Worm (Caenorhabditis elegans) whole organism, L3 larva: ENCODE measurements around the gene zip-11.

ENCODE experiments used
- R02D3.7 ChIP-seq: fragments of 150-350 bp; optimal IDR thresholded peaks from 2 replicates; lab custom pipeline; 2014; ENCODE audit warnings: missing biosample characterization, missing genetic modification characterization
- ZK546.5 ChIP-seq: sonication (generic microtip); optimal IDR thresholded peaks from 2 replicates; lab custom pipeline; 2017; ENCODE audit warnings: missing biosample characterization, missing genetic modification characterization
- aly-2 ChIP-seq: fragments of 150-350 bp; optimal IDR thresholded peaks from 2 replicates; lab custom pipeline; 2014; ENCODE audit warnings: missing biosample characterization, missing genetic modification characterization
- ama-1 ChIP-seq: fragments of 150-350 bp; optimal IDR thresholded peaks from 2 replicates; lab custom pipeline; 2018
- ceh-16 ChIP-seq: sonication (generic microtip); optimal IDR thresholded peaks from 2 replicates; lab custom pipeline; 2017; ENCODE audit warnings: missing biosample characterization, missing genetic modification characterization
- ceh-28 ChIP-seq: fragments of 150-350 bp; optimal IDR thresholded peaks from 2 replicates; lab custom pipeline; 2014; ENCODE audit warnings: missing biosample characterization, missing genetic modification reagents, missing genetic modification characterization
- ceh-82 ChIP-seq: fragments of 150-350 bp; optimal IDR thresholded peaks from 2 replicates; lab custom pipeline; 2014; ENCODE audit warnings: missing biosample characterization, missing genetic modification characterization
- ceh-9 ChIP-seq: sonication (generic microtip); optimal IDR thresholded peaks from 2 replicates; lab custom pipeline; 2018; ENCODE audit warnings: missing biosample characterization, missing genetic modification characterization
- daf-12 ChIP-seq: fragments of 150-350 bp; optimal IDR thresholded peaks from 2 replicates; lab custom pipeline; 2014; ENCODE audit warnings: missing biosample characterization, missing genetic modification reagents, missing genetic modification characterization
- egl-27 ChIP-seq: sonication (generic microtip); optimal IDR thresholded peaks from 4 replicates; lab custom pipeline; 2017; ENCODE audit warnings: missing biosample characterization, missing genetic modification reagents, missing genetic modification characterization
- egl-5 ChIP-seq: fragments of 150-350 bp; optimal IDR thresholded peaks from 2 replicates; lab custom pipeline; 2017; ENCODE audit warnings: missing biosample characterization, missing genetic modification reagents, missing genetic modification characterization, inconsistent platforms
- elt-1 ChIP-seq: fragments of 150-350 bp; optimal IDR thresholded peaks from 2 replicates; lab custom pipeline; 2014; ENCODE audit warnings: missing biosample characterization, missing genetic modification characterization
- elt-2 ChIP-seq: sonication (generic microtip); optimal IDR thresholded peaks from 2 replicates; lab custom pipeline; 2016; ENCODE audit warnings: missing genetic modification reagents, mild to moderate bottlenecking, missing genetic modification characterization, missing compliant biosample characterization
- eor-1 ChIP-seq, 2 experiments: fragments of 150-350 bp; optimal IDR thresholded peaks; 2 replicates each; lab custom pipeline; 2014 to 2018; ENCODE audit warnings: missing biosample characterization in 2 of 2, missing genetic modification characterization in 2 of 2
- fkh-10 ChIP-seq: sonication (generic microtip); optimal IDR thresholded peaks from 2 replicates; lab custom pipeline; 2017; ENCODE audit warnings: missing biosample characterization, missing genetic modification reagents, missing genetic modification characterization
- fkh-2 ChIP-seq: fragments of 150-350 bp; optimal IDR thresholded peaks from 2 replicates; lab custom pipeline; 2014; ENCODE audit warnings: missing biosample characterization, missing genetic modification reagents, missing genetic modification characterization
- hmg-11 ChIP-seq: sonication (generic microtip); optimal IDR thresholded peaks from 2 replicates; lab custom pipeline; 2016; ENCODE audit warnings: missing genetic modification characterization, missing compliant biosample characterization
- jun-1 ChIP-seq: fragments of 150-350 bp; optimal IDR thresholded peaks from 2 replicates; lab custom pipeline; 2014; ENCODE audit warnings: missing biosample characterization, missing genetic modification reagents, missing genetic modification characterization
- lin-15B ChIP-seq: fragments of 150-350 bp; optimal IDR thresholded peaks from 2 replicates; lab custom pipeline; 2014; ENCODE audit warnings: missing biosample characterization, missing genetic modification characterization
- lin-39 ChIP-seq: fragments of 150-350 bp; optimal IDR thresholded peaks from 2 replicates; lab custom pipeline; 2018; ENCODE audit warnings: missing biosample characterization, missing genetic modification reagents, missing genetic modification characterization
- mml-1 ChIP-seq: fragments of 150-350 bp; sonication (generic microtip); optimal IDR thresholded peaks from 3 replicates; lab custom pipeline; 2014; ENCODE audit warnings: missing biosample characterization, missing genetic modification characterization
- nfya-1 ChIP-seq: sonication (generic microtip); optimal IDR thresholded peaks from 2 replicates; lab custom pipeline; 2017; ENCODE audit warnings: missing genetic modification characterization, mild to moderate bottlenecking, missing compliant biosample characterization, antibody characterized with exemption, moderate library complexity; ENCODE audit not compliant: insufficient read depth
- nhr-11 ChIP-seq: fragments of 150-350 bp; optimal IDR thresholded peaks from 2 replicates; lab custom pipeline; 2014; ENCODE audit warnings: missing biosample characterization, missing genetic modification characterization
- nhr-12 ChIP-seq: fragments of 150-350 bp; optimal IDR thresholded peaks from 2 replicates; lab custom pipeline; 2014; ENCODE audit warnings: missing biosample characterization, missing genetic modification characterization
- nhr-23 ChIP-seq: fragments of 150-350 bp; optimal IDR thresholded peaks from 2 replicates; lab custom pipeline; 2014; ENCODE audit warnings: missing biosample characterization, missing genetic modification reagents, missing genetic modification characterization
- nhr-237 ChIP-seq: fragments of 150-350 bp; optimal IDR thresholded peaks from 2 replicates; lab custom pipeline; 2014; ENCODE audit warnings: missing biosample characterization, missing genetic modification characterization
- nhr-25 ChIP-seq: sonication (generic microtip); optimal IDR thresholded peaks from 2 replicates; lab custom pipeline; 2017; ENCODE audit warnings: missing biosample characterization, missing genetic modification characterization
- nhr-76 ChIP-seq: fragments of 150-350 bp; sonication (generic microtip); optimal IDR thresholded peaks from 5 replicates; lab custom pipeline; 2014; ENCODE audit warnings: missing biosample characterization, missing genetic modification characterization
- pha-4 ChIP-seq: fragments of 150-350 bp; optimal IDR thresholded peaks from 2 replicates; lab custom pipeline; 2014; ENCODE audit warnings: missing biosample characterization, missing genetic modification reagents, missing genetic modification characterization
- pqm-1 ChIP-seq: fragments of 150-350 bp; optimal IDR thresholded peaks from 2 replicates; lab custom pipeline; 2017; ENCODE audit warnings: missing biosample characterization, missing genetic modification characterization, inconsistent platforms
- sea-2 ChIP-seq: fragments of 150-350 bp; sonication (generic microtip); optimal IDR thresholded peaks from 4 replicates; lab custom pipeline; 2014; ENCODE audit warnings: missing biosample characterization, missing genetic modification reagents, missing genetic modification characterization
- skn-1 ChIP-seq: fragments of 150-350 bp; optimal IDR thresholded peaks from 2 replicates; lab custom pipeline; 2014; ENCODE audit warnings: missing biosample characterization, missing genetic modification characterization
- snpc-4 ChIP-seq: fragments of 150-350 bp; optimal IDR thresholded peaks from 2 replicates; lab custom pipeline; 2014; ENCODE audit warnings: missing biosample characterization, missing genetic modification characterization
- tbx-2 ChIP-seq: sonication (generic microtip); optimal IDR thresholded peaks from 2 replicates; lab custom pipeline; 2016; ENCODE audit warnings: mild to moderate bottlenecking, missing genetic modification characterization, missing compliant biosample characterization
- unc-39 ChIP-seq: sonication (generic microtip); optimal IDR thresholded peaks from 4 replicates; lab custom pipeline; 2017; ENCODE audit warnings: missing biosample characterization, missing genetic modification characterization
- unc-62 ChIP-seq: fragments of 150-350 bp; sonication (generic microtip); optimal IDR thresholded peaks from 4 replicates; lab custom pipeline; 2014; ENCODE audit warnings: missing biosample characterization, missing genetic modification reagents, missing genetic modification characterization
- zag-1 ChIP-seq: fragments of 150-350 bp; optimal IDR thresholded peaks from 2 replicates; lab custom pipeline; 2014; ENCODE audit warnings: missing biosample characterization, missing genetic modification characterization
- ztf-4 ChIP-seq: fragments of 150-350 bp; optimal IDR thresholded peaks from 2 replicates; lab custom pipeline; 2014; ENCODE audit warnings: missing biosample characterization, missing genetic modification characterization

Gene zip-11

DNA sequence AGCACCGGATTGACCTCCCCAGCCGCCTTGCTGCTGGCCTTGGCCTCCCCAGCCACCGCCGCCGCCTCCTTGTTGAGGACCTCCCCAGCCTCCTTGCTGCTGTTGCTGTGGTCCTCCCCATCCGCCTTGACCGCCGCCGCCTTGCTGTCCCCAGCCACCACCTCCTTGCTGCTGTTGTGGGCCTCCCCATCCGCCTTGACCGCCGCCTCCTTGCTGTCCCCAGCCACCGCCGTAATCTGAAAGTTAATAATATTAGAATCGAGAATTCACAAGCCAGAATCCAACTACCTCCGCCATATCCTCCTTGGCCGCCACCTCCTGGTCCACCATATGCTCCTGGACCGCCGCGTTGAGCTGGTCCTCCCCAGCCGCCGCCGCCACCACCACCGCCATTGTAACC is 26.2 kb downstream of the zip-11 start:
- no peak for TF ChIP-seq unc-39
- no peak for TF ChIP-seq nhr-23 (tag; lab: Kevin White, UChicago)
- no peak for TF ChIP-seq egl-27
- TF ChIP-seq sea-2, result no peak
- no peak for TF ChIP-seq aly-2 (tag; lab: Kevin White, UChicago)
- TF ChIP-seq fkh-10 (GFP tag; lab: Kevin White, UChicago), result no peak
- TF ChIP-seq ZK546.5 (tag; lab: Kevin White, UChicago), result no peak
- TF ChIP-seq jun-1 (tag; lab: Kevin White, UChicago), result no peak
- TF ChIP-seq nhr-11, result no peak
- no peak for TF ChIP-seq tbx-2 (tag; lab: Kevin White, UChicago)
- no peak for TF ChIP-seq nhr-12 (tag; lab: Kevin White, UChicago)
- no peak for TF ChIP-seq ceh-28 (tag; lab: Kevin White, UChicago)

DNA sequence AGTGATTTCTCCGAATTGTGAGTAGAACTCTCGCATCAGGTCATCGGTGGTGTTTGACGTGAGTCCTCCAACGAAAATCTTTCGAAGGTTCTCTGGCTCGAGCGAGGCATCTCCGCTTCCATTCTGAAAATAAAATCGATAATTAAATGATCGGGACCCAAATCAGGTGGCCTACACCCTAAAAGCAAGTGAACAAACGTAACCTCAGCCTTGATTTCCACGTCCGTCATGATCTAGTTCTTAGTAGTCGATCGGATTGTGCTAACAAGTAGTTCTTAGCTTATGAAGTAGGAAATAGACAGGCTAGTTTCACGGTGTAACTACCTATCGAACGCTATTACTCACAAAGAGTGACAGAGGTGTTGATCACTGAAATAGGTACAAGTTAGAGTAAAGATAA is 27.1 kb downstream of the zip-11 start:
- TF ChIP-seq ceh-9 (tag; lab: Kevin White, UChicago) (no peak), R02D3.7 (tag; lab: Kevin White, UChicago) (no peak), nhr-25 (no peak), lin-15B (no peak), mml-1 (tag; lab: Kevin White, UChicago) (no peak), ceh-28 (tag; lab: Kevin White, UChicago) (no peak), eor-1 (tag; optimal IDR thresholded peaks at IDR 0.05; lab: Kevin White, UChicago) (no peak), ZK546.5 (tag; lab: Kevin White, UChicago) (no peak), nhr-12 (tag; lab: Kevin White, UChicago) (no peak), nhr-23 (tag; lab: Kevin White, UChicago) (no peak)

DNA sequence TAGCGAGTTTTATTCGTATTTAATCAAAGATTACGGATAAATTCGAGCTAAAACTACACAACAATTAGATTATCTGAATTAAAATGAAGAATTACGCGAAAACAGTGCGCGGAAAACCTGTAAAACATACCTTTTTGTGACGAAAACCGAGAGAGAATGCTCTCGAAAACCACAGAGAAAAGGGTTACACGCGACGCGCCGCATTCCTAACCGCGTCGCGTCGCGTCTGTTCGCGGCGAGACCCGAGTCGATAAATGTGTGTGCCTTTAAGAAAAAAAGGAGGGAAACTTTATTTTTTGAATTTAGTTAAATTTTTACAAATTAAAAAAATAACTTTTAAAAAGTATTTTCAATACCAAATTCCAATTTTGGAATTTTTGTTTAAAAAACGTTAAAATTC is 27.6 kb downstream of the zip-11 start, which contains the start of gene hrpa-1:
Gene hrpa-1 (minus strand): TSS at position 192 of the 400 bp plus-strand sequence.
- TF ChIP-seq skn-1 (peak; percentile 5), ceh-9 (tag; lab: Kevin White, UChicago) (no peak), elt-1 (tag; lab: Kevin White, UChicago) (peak; percentile 30), zag-1 (tag; lab: Kevin White, UChicago) (no peak), egl-27 (no peak), ztf-4 (tag; lab: Kevin White, UChicago) (no peak), pha-4 (tag; lab: Kevin White, UChicago) (peak; percentile 91), elt-2 (peak; percentile 39), daf-12 (tag; lab: Kevin White, UChicago) (no peak), pqm-1 (tag; lab: Kevin White, UChicago) (peak; percentile 22), ama-1 (lab: Kevin White, UChicago) (peak; percentile 73), lin-39 (peak; percentile 88), unc-62 (GFP tag; lab: Kevin White, UChicago) (no peak), fkh-10 (GFP tag; lab: Kevin White, UChicago) (peak; percentile 58), ceh-82 (tag; lab: Kevin White, UChicago) (peak; percentile 1), snpc-4 (tag; lab: Kevin White, UChicago) (peak; percentile 68), nhr-237 (tag; lab: Kevin White, UChicago) (no peak), jun-1 (tag; lab: Kevin White, UChicago) (peak; percentile 55), nfya-1 (tag; lab: Kevin White, UChicago) (peak; percentile 95), R02D3.7 (tag; lab: Kevin White, UChicago) (peak; percentile 56), egl-5 (tag; lab: Kevin White, UChicago) (peak; percentile 99), unc-39 (no peak), hmg-11 (peak; percentile 45), lin-15B (peak; percentile 93), ceh-28 (tag; lab: Kevin White, UChicago) (peak; percentile 71), tbx-2 (tag; lab: Kevin White, UChicago) (peak; percentile 5), nhr-25 (peak; percentile 66), nhr-23 (tag; lab: Kevin White, UChicago) (peak; percentile 85)
- TF ChIP-seq, all 47 proteins: peak for 20

DNA sequence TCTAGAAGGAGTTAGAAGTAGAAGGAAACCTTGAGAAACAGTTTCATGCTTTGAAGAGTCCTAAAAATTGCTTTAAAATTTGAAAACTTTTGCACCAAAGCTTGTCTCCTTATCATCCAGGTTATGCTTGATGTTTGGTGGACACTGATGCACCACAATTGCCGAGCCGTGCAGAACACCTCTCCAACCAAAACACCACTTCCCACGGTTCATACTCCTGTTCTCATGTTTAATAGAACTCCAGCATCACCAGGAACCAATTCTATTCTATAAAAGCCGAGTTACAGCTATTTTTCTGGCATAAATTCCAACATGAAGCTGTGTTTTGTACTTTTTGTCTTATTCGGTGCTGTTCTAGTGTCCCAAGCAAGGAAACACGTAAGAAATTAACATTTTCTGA is 30.1 kb downstream of the zip-11 start, which contains the start of gene F42A6.2:
Gene F42A6.2 (plus strand): TSS at position 301 of the 400 bp plus-strand sequence.
- TF ChIP-seq ceh-16 (tag; lab: Kevin White, UChicago) (no peak), aly-2 (tag; lab: Kevin White, UChicago) (no peak), fkh-2 (tag; lab: Kevin White, UChicago) (no peak), elt-2 (no peak), nfya-1 (tag; lab: Kevin White, UChicago) (no peak), pqm-1 (tag; lab: Kevin White, UChicago) (no peak), daf-12 (tag; lab: Kevin White, UChicago) (no peak), lin-39 (no peak), zag-1 (tag; lab: Kevin White, UChicago) (no peak), nhr-76 (tag; lab: Kevin White, UChicago) (no peak), nhr-25 (no peak), egl-5 (tag; lab: Kevin White, UChicago) (no peak), R02D3.7 (tag; lab: Kevin White, UChicago) (no peak)
